Fruit fly (Drosophila melanogaster): ENCODE data around the gene btd.

Gene btd

DNA sequence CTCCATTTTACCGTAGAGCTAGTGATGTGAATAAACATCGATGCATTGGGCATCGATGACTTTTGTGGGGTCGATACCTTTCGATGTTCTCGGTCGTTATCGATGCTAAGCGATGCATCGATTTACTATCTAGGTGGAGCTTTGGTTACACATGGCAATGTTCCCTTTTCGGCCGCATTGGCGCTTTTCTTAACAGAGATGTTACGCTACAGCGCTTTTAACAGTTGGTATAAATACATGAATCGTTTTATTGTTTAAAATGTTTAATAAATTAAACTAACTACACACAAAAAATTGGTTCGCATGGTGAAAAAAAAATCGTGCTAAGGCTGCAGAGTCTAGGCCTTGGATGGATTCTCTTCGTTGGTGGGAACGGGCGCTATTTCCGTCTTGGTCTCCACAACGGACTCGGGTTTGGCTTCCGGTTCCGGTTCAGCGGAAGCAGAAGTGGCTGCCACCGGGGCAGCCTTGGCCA lies 35.1 kb upstream of the btd start, which contains the start of gene Ptpmeg2 (continued):
- peak; percentile 63 for TF ChIP-seq mirr (GFP tag; optimal IDR thresholded peaks at IDR 0.05)
- TF ChIP-seq E2f2 (GFP tag; IDR thresholded peaks at IDR 0.05) = peak; percentile 65
- TF ChIP-seq CG8359 (GFP tag; optimal IDR thresholded peaks at IDR 0.05; ENCODE audit: borderline replicate concordance) = no peak
- TF ChIP-seq CG31388 (GFP tag; optimal IDR thresholded peaks at IDR 0.05) = peak; percentile 46
- peak; percentile 14 for TF ChIP-seq CG30020 (tag; optimal IDR thresholded peaks at IDR 0.05)
- TF ChIP-seq H15 (GFP tag; IDR thresholded peaks at IDR 0.05) = 0 out of 3 replicates have a peak, but pooled peaks have one; percentile 23
- no peak for TF ChIP-seq Usf (GFP tag; optimal IDR thresholded peaks at IDR 0.05)
- peak; percentile 41 for TF ChIP-seq Deaf1 (tag; optimal IDR thresholded peaks at IDR 0.05)
- TF ChIP-seq CG10462 (GFP tag; optimal IDR thresholded peaks at IDR 0.05) = no peak
- peak; percentile 18 for TF ChIP-seq Jarid2 (GFP tag; optimal IDR thresholded peaks at IDR 0.05)
- TF ChIP-seq sc (optimal IDR thresholded peaks at IDR 0.05) = no peak
- no peak for TF ChIP-seq sc (GFP tag; optimal IDR thresholded peaks at IDR 0.05)
- TF ChIP-seq CG9817 (tag; optimal IDR thresholded peaks at IDR 0.05) = peak; percentile 48
- peak; percentile 41 for TF ChIP-seq pnt (GFP tag; optimal IDR thresholded peaks at IDR 0.05)
- no peak for TF ChIP-seq Neu2 (GFP tag; optimal IDR thresholded peaks at IDR 0.05; ENCODE audit: borderline replicate concordance)
- no peak for TF ChIP-seq dimm (GFP tag; IDR thresholded peaks at IDR 0.05)
- no peak for TF ChIP-seq CG30431 (GFP tag; optimal IDR thresholded peaks at IDR 0.05)
- peak; percentile 67 for TF ChIP-seq Asciz (GFP tag; optimal IDR thresholded peaks at IDR 0.05)
- TF ChIP-seq CG17912 (GFP tag; optimal IDR thresholded peaks at IDR 0.05) = peak; percentile 58
- TF ChIP-seq Stat92E (GFP tag; optimal IDR thresholded peaks at IDR 0.05) = peak in 1 of 3 experiments; percentile 81
- peak; percentile 45; the same call in 1 of the 2 replicates for TF ChIP-seq CG7372 (GFP tag; IDR thresholded peaks at IDR 0.05)
- TF ChIP-seq CG6175 (GFP tag; IDR thresholded peaks at IDR 0.05) = no peak
- peak; percentile 40 for TF ChIP-seq gfzf (GFP tag; optimal IDR thresholded peaks at IDR 0.05)
- TF ChIP-seq CG7839 (tag; optimal IDR thresholded peaks at IDR 0.05) = peak; percentile 60
- TF ChIP-seq knrl (GFP tag; IDR thresholded peaks at IDR 0.05; ENCODE audit: partially characterized antibody) = peak; percentile 91
- TF ChIP-seq CG7987 (GFP tag; optimal IDR thresholded peaks at IDR 0.05) = peak; percentile 76
- peak; percentile 75; the same call in 2 of the 3 replicates for TF ChIP-seq mld (GFP tag; IDR thresholded peaks at IDR 0.05; ENCODE audit: partially characterized antibody)
- TF ChIP-seq CG6765 (GFP tag; optimal IDR thresholded peaks at IDR 0.05) = no peak
- peak; percentile 22 for TF ChIP-seq CHES-1-like (GFP tag; optimal IDR thresholded peaks at IDR 0.05)
- TF ChIP-seq stc (GFP tag; IDR thresholded peaks at IDR 0.05) = peak; percentile 40; the same call in 1 of the 2 replicates

dm6 chrX:9661491-9661890 lies 32.5 kb upstream of the btd start:
- TF ChIP-seq grn (GFP tag; optimal IDR thresholded peaks at IDR 0.05) (peak; percentile 55), vnd (GFP tag; IDR thresholded peaks at IDR 0.05; ENCODE audit: partially characterized antibody) (peak; percentile 43; the same call in 2 of the 3 replicates), sug (tag; optimal IDR thresholded peaks at IDR 0.05) (peak; percentile 58), gt (GFP tag; IDR thresholded peaks at IDR 0.05) (no peak), CG8281 (tag; optimal IDR thresholded peaks at IDR 0.05) (peak; percentile 27), HLHmδ (GFP tag; optimal IDR thresholded peaks at IDR 0.05) (no peak)

DNA sequence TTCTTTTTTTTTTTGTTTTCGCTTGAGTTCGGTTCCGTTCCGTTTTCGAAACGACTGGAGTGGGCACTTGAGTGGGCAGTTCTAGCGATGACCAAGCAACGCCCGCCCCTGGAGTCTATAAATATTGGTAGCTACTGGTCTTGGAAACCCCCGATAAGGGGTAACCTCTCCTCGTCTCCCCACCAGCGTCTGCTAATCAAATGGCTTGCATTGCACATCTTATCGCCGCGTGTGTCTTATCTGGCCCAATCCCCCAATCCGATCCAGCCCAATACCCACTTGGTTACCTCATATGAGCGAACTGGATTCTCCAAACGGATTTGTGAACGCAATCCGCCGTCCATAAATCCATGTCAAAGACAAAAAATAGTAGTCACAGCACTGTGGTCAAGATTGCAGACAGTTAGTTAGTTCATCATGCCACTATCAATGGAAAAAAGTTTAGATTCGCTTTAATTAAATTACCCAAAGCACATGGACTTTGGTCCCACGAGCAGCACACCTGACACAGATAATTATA lies 31.1 kb upstream of the btd start, which contains the start of gene CG3106:
Gene CG3106 (minus strand): TSS at position 107 of the 520 bp plus-strand sequence.
- TF ChIP-seq vnd (GFP tag; IDR thresholded peaks at IDR 0.05; ENCODE audit: partially characterized antibody) (0 out of 3 replicates have a peak, but pooled peaks have one; percentile 35), Pdp1 (GFP tag; optimal IDR thresholded peaks at IDR 0.05) (peak in 1 of 2 experiments; percentile 45), Hand (GFP tag; optimal IDR thresholded peaks at IDR 0.05) (no peak), exex (tag; optimal IDR thresholded peaks at IDR 0.05) (peak; percentile 82), Vsx1 (GFP tag; optimal IDR thresholded peaks at IDR 0.05) (peak; percentile 17), Nf-YC (tag; optimal IDR thresholded peaks at IDR 0.05) (peak; percentile 17), sd (tag; optimal IDR thresholded peaks at IDR 0.05) (peak; percentile 13), pfk (GFP tag; optimal IDR thresholded peaks at IDR 0.05) (peak; percentile 79), Hey (tag; optimal IDR thresholded peaks at IDR 0.05) (peak; percentile 61), HmgZ (tag; optimal IDR thresholded peaks at IDR 0.05) (peak; percentile 6), crol (GFP tag; IDR thresholded peaks at IDR 0.05) (peak; percentile 46), grn (GFP tag; optimal IDR thresholded peaks at IDR 0.05) (peak; percentile 86), CG34376 (GFP tag; optimal IDR thresholded peaks at IDR 0.05) (peak; percentile 68), CG7372 (GFP tag; IDR thresholded peaks at IDR 0.05) (no peak)
